Worm (Caenorhabditis elegans) whole organism, early embryonic: Measurements from ENCODE around the gene lips-1.

ENCODE experiments used
- B0310.2 ChIP-seq: sonication (generic microtip); optimal IDR thresholded peaks from 2 replicates; lab custom pipeline; 2016; ENCODE audit warnings: mild to moderate bottlenecking, missing genetic modification characterization, missing compliant biosample characterization
- F13C5.2 ChIP-seq: sonication (generic microtip); optimal IDR thresholded peaks from 2 replicates; lab custom pipeline; 2017; ENCODE audit warnings: mild to moderate bottlenecking, missing genetic modification characterization, inconsistent platforms, missing compliant biosample characterization
- aly-1 ChIP-seq: sonication (generic microtip); optimal IDR thresholded peaks from 2 replicates; lab custom pipeline; 2016; ENCODE audit warnings: missing genetic modification characterization, missing compliant biosample characterization
- ama-1 ChIP-seq: fragments of 150-350 bp; optimal IDR thresholded peaks from 2 replicates; lab custom pipeline; 2014
- ceh-13 ChIP-seq: fragments of 200-800 bp; sonication (Bioruptor generic); optimal IDR thresholded peaks from 2 replicates; lab custom pipeline; 2018; ENCODE audit warnings: mild to moderate bottlenecking, missing genetic modification characterization, missing compliant biosample characterization
- flt-1 ChIP-seq: fragments of 200-800 bp; sonication (Bioruptor generic); IDR thresholded peaks from 2 replicates; pipeline ENCODE4 v1.3.6; 2022; ENCODE audit warnings: missing genetic modification characterization, missing compliant biosample characterization
- hmg-4 ChIP-seq: fragments of 200-800 bp; sonication (Bioruptor generic); optimal IDR thresholded peaks from 2 replicates; lab custom pipeline; 2018; ENCODE audit warnings: mild to moderate bottlenecking, missing genetic modification characterization, missing compliant biosample characterization
- hnd-1 ChIP-seq: sonication (generic microtip); optimal IDR thresholded peaks from 2 replicates; lab custom pipeline; 2016; ENCODE audit warnings: missing genetic modification characterization, missing compliant biosample characterization
- pes-1 ChIP-seq: fragments of 200-800 bp; sonication (Bioruptor generic); IDR thresholded peaks from 2 replicates; pipeline ENCODE4 v1.3.6; 2022; ENCODE audit warnings: missing genetic modification reagents, missing genetic modification characterization, missing compliant biosample characterization
- sea-1 ChIP-seq: fragments of 200-800 bp; sonication (Bioruptor generic); conservative IDR thresholded peaks from 2 replicates; pipeline ENCODE4 v1.3.6; 2022; ENCODE audit warnings: missing genetic modification characterization, missing compliant biosample characterization
- tbx-11 ChIP-seq: fragments of 200-800 bp; sonication (Bioruptor generic); IDR thresholded peaks from 2 replicates; pipeline ENCODE4 v1.3.6; 2022; ENCODE audit warnings: missing genetic modification characterization, missing compliant biosample characterization
- tra-4 ChIP-seq: sonication (generic microtip); optimal IDR thresholded peaks from 2 replicates; lab custom pipeline; 2017; ENCODE audit warnings: missing genetic modification characterization, missing compliant biosample characterization

- TF ChIP-seq tra-4 (tag; lab: Kevin White, UChicago) (no peak), hnd-1 (tag; lab: Kevin White, UChicago) (no peak), ama-1 (lab: Kevin White, UChicago) (no peak), flt-1 (GFP tag; lab: Robert Waterston, UW) (no peak), sea-1 (GFP tag; lab: Robert Waterston, UW) (no peak), B0310.2 (tag; lab: Kevin White, UChicago) (no peak), F13C5.2 (tag; lab: Kevin White, UChicago) (no peak), hmg-4 (GFP tag; lab: Kevin White, UChicago) (no peak), pes-1 (GFP tag; lab: Robert Waterston, UW) (no peak), ceh-13 (no peak), tbx-11 (GFP tag; lab: Robert Waterston, UW) (no peak), aly-1 (no peak)
These were observed 22.7 kb upstream of the lips-1 start for ce11 chrX:12469846-12470245.
